Worm (Caenorhabditis elegans) whole organism, L1 larva: ENCODE data around the gene T05C12.8.

Experiments used
- C04F5.9 ChIP-seq: sonication (generic microtip); optimal IDR thresholded peaks from 2 replicates; lab custom pipeline; 2016; ENCODE audit warnings: missing genetic modification characterization, missing compliant biosample characterization
- C16A3.4 ChIP-seq: fragments of 150-350 bp; optimal IDR thresholded peaks from 2 replicates; lab custom pipeline; 2014; ENCODE audit warnings: missing biosample characterization, missing genetic modification characterization
- alr-1 ChIP-seq: fragments of 200-800 bp; sonication (Bioruptor generic); optimal IDR thresholded peaks from 2 replicates; lab custom pipeline; 2018; ENCODE audit warnings: borderline replicate concordance, mild to moderate bottlenecking, missing genetic modification characterization, missing compliant biosample characterization
- blmp-1 ChIP-seq: fragments of 150-350 bp; optimal IDR thresholded peaks from 2 replicates; lab custom pipeline; 2014; ENCODE audit warnings: missing biosample characterization, missing genetic modification characterization
- ceh-8 ChIP-seq: fragments of 200-800 bp; sonication (Bioruptor generic); optimal IDR thresholded peaks from 2 replicates; lab custom pipeline; 2018; ENCODE audit warnings: mild to moderate bottlenecking, missing genetic modification characterization, moderate library complexity, missing compliant biosample characterization
- ceh-88 ChIP-seq: fragments of 200-800 bp; sonication (Bioruptor generic); IDR thresholded peaks from 2 replicates; pipeline ENCODE4 v1.3.6; 2022; ENCODE audit warnings: missing genetic modification characterization, missing compliant biosample characterization
- ceh-90 ChIP-seq: sonication (generic microtip); optimal IDR thresholded peaks from 2 replicates; lab custom pipeline; 2016; ENCODE audit warnings: missing genetic modification characterization, missing compliant biosample characterization
- dpl-1 ChIP-seq, 3 experiments: fragments of 150-350 bp in 2 of 3; sonication (generic microtip) in 1 of 3; optimal IDR thresholded peaks; 2 replicates each; lab custom pipeline; 2014 to 2017; ENCODE audit warnings: missing biosample characterization in 3 of 3, missing genetic modification characterization in 3 of 3, missing genetic modification reagents in 3 of 3
- dsc-1 ChIP-seq: sonication (generic microtip); optimal IDR thresholded peaks from 2 replicates; lab custom pipeline; 2016; ENCODE audit warnings: mild to moderate bottlenecking, missing genetic modification characterization, missing compliant biosample characterization
- efl-1 ChIP-seq, 4 experiments: fragments of 150-350 bp; optimal IDR thresholded peaks in 3 of 4; peaks in 1 of 4; 1 replicate in 1 of 4; 2 replicates in 3 of 4; lab custom pipeline; 2014; ENCODE audit warnings: missing biosample characterization in 2 of 4, missing genetic modification characterization in 2 of 4, missing genetic modification reagents in 2 of 4
- efl-3 ChIP-seq: fragments of 200-800 bp; sonication (Bioruptor generic); optimal IDR thresholded peaks from 2 replicates; lab custom pipeline; 2018; ENCODE audit warnings: mild to moderate bottlenecking, missing genetic modification characterization, missing compliant biosample characterization
- egl-13 ChIP-seq: sonication (generic microtip); optimal IDR thresholded peaks from 2 replicates; lab custom pipeline; 2016; ENCODE audit warnings: missing genotype, missing genetic modification reagents, missing genetic modification characterization, missing compliant biosample characterization
- elt-2 ChIP-seq: sonication (generic microtip); optimal IDR thresholded peaks from 2 replicates; lab custom pipeline; 2016; ENCODE audit warnings: missing genetic modification characterization, mild to moderate bottlenecking, inconsistent platforms, missing compliant biosample characterization, missing genetic modification reagents
- ets-5 ChIP-seq: fragments of 200-800 bp; sonication (Bioruptor generic); IDR thresholded peaks from 2 replicates; pipeline ENCODE4 v1.3.6; 2022; ENCODE audit warnings: missing genetic modification characterization, missing compliant biosample characterization
- fkh-10 ChIP-seq: sonication (generic microtip); optimal IDR thresholded peaks from 2 replicates; lab custom pipeline; 2017; ENCODE audit warnings: missing biosample characterization, missing genetic modification reagents, missing genetic modification characterization
- fkh-8 ChIP-seq: sonication (generic microtip); optimal IDR thresholded peaks from 2 replicates; lab custom pipeline; 2016; ENCODE audit warnings: mild to moderate bottlenecking, missing genetic modification characterization, missing compliant biosample characterization
- irx-1 ChIP-seq: sonication (generic microtip); optimal IDR thresholded peaks from 2 replicates; lab custom pipeline; 2016; ENCODE audit warnings: missing genetic modification characterization, missing compliant biosample characterization
- lin-15B ChIP-seq: fragments of 150-350 bp; sonication (generic microtip); optimal IDR thresholded peaks from 3 replicates; lab custom pipeline; 2014; ENCODE audit warnings: missing biosample characterization, missing genetic modification characterization
- lin-35 ChIP-seq, 2 experiments: fragments of 150-350 bp; optimal IDR thresholded peaks; 2 replicates each; lab custom pipeline; 2014; ENCODE audit warnings: missing biosample characterization in 2 of 2, missing genetic modification characterization in 2 of 2, missing genetic modification reagents in 2 of 2
- lin-39 ChIP-seq: fragments of 150-350 bp; optimal IDR thresholded peaks from 2 replicates; lab custom pipeline; 2014; ENCODE audit warnings: missing biosample characterization, missing genetic modification reagents, missing genetic modification characterization
- lir-3 ChIP-seq: sonication (generic microtip); optimal IDR thresholded peaks from 2 replicates; lab custom pipeline; 2016; ENCODE audit warnings: mild to moderate bottlenecking, missing genetic modification characterization, moderate library complexity, missing compliant biosample characterization; ENCODE audit not compliant: poor library complexity
- lsy-2 ChIP-seq, 2 experiments: fragments of 150-350 bp; optimal IDR thresholded peaks; 2 replicates each; lab custom pipeline; 2014; ENCODE audit warnings: missing biosample characterization in 2 of 2, missing genetic modification characterization in 2 of 2
- mab-9 ChIP-seq: fragments of 200-800 bp; sonication (Bioruptor generic); IDR thresholded peaks from 2 replicates; pipeline ENCODE4 v1.3.6; 2022; ENCODE audit warnings: missing genetic modification reagents, missing genetic modification characterization, missing compliant biosample characterization
- mdl-1 ChIP-seq, 2 experiments: fragments of 150-350 bp; optimal IDR thresholded peaks; 2 replicates each; lab custom pipeline; 2014 to 2017; ENCODE audit warnings: missing biosample characterization in 2 of 2, missing genetic modification characterization in 2 of 2, inconsistent platforms in 1 of 2
- mep-1 ChIP-seq: fragments of 150-350 bp; optimal IDR thresholded peaks from 2 replicates; lab custom pipeline; 2014; ENCODE audit warnings: missing biosample characterization, missing genetic modification characterization
- nhr-20 ChIP-seq: sonication (generic microtip); optimal IDR thresholded peaks from 2 replicates; lab custom pipeline; 2016; ENCODE audit warnings: mild to moderate bottlenecking, missing genetic modification characterization, missing compliant biosample characterization
- nhr-71 ChIP-seq: sonication (generic microtip); optimal IDR thresholded peaks from 2 replicates; lab custom pipeline; 2016; ENCODE audit warnings: mild to moderate bottlenecking, missing genetic modification characterization, moderate library complexity, missing compliant biosample characterization
- nhr-76 ChIP-seq: sonication (generic microtip); optimal IDR thresholded peaks from 2 replicates; lab custom pipeline; 2017; ENCODE audit warnings: missing biosample characterization, missing genetic modification characterization
- nhr-90 ChIP-seq: sonication (generic microtip); optimal IDR thresholded peaks from 2 replicates; lab custom pipeline; 2016; ENCODE audit warnings: mild to moderate bottlenecking, missing genetic modification characterization, missing compliant biosample characterization; ENCODE audit not compliant: poor library complexity
- pqm-1 ChIP-seq: sonication (generic microtip); optimal IDR thresholded peaks from 3 replicates; lab custom pipeline; 2017; ENCODE audit warnings: missing biosample characterization, missing genetic modification characterization
- skn-1 ChIP-seq: fragments of 150-350 bp; optimal IDR thresholded peaks from 2 replicates; lab custom pipeline; 2014; ENCODE audit warnings: missing biosample characterization, missing genetic modification characterization
- snu-23 ChIP-seq: sonication (generic microtip); optimal IDR thresholded peaks from 2 replicates; lab custom pipeline; 2016; ENCODE audit warnings: missing genetic modification characterization, missing compliant biosample characterization
- vab-15 ChIP-seq: sonication (generic microtip); optimal IDR thresholded peaks from 2 replicates; lab custom pipeline; 2017; ENCODE audit warnings: missing genotype, mild to moderate bottlenecking, missing genetic modification characterization, missing compliant biosample characterization
- zip-4 ChIP-seq: fragments of 200-800 bp; sonication (Bioruptor generic); optimal IDR thresholded peaks from 2 replicates; lab custom pipeline; 2018; ENCODE audit warnings: mild to moderate bottlenecking, missing genetic modification characterization, moderate library complexity, missing compliant biosample characterization

The T05C12.8 gene

ce11 chrII:8190455-8190854 is at the start of gene T05C12.8:
T05C12.8 (minus strand) TSS chrII:8190555.
- TF ChIP-seq fkh-8 (tag; lab: Kevin White, UChicago) (peak; percentile 85), ets-5 (no peak)

- TF ChIP-seq C16A3.4 (tag; lab: Kevin White, UChicago) (no peak), ceh-88 (no peak), mab-9 (GFP tag; lab: Robert Waterston, UW) (no peak), lin-15B (no peak), zip-4 (no peak)
These were observed 47.8 kb upstream of the T05C12.8 start, which contains the start of gene nlp-5 for ce11 chrII:8238155-8238554. nlp-5 (plus strand) TSS chrII:8238455.

ce11 chrII:8232489-8232888 is 42.1 kb upstream of the T05C12.8 start, which contains the start of gene M110.7:
M110.7 (plus strand) TSS chrII:8232789.
- no peak for TF ChIP-seq nhr-71 (tag; lab: Kevin White, UChicago)
- no peak for TF ChIP-seq irx-1 (tag; lab: Kevin White, UChicago)

- TF ChIP-seq C04F5.9 (tag; lab: Kevin White, UChicago) (no peak), alr-1 (tag; lab: Kevin White, UChicago) (no peak), efl-3 (GFP tag; lab: Kevin White, UChicago) (no peak), nhr-71 (tag; lab: Kevin White, UChicago) (no peak), egl-13 (tag; lab: Kevin White, UChicago) (no peak), nhr-76 (tag; lab: Kevin White, UChicago) (no peak), lin-39 (tag; lab: Kevin White, UChicago) (no peak), lir-3 (no peak), fkh-8 (tag; lab: Kevin White, UChicago) (no peak), vab-15 (tag; lab: Kevin White, UChicago) (no peak), dpl-1 (GFP tag; optimal IDR thresholded peaks at IDR 0.05; lab: Kevin White, UChicago) (no peak), ceh-90 (tag; lab: Kevin White, UChicago) (no peak), skn-1 (tag; lab: Kevin White, UChicago) (no peak), mab-9 (GFP tag; lab: Robert Waterston, UW) (no peak)
These were observed 40.6 kb upstream of the T05C12.8 start, which contains the start of gene M110.9 for ce11 chrII:8230976-8231375. M110.9 (plus strand) TSS chrII:8231276.

- TF ChIP-seq nhr-90 (peak; percentile 23), mdl-1 (tag; optimal IDR thresholded peaks at IDR 0.05; lab: Kevin White, UChicago) (peak in 1 of 2 experiments; percentile 29), pqm-1 (tag; lab: Kevin White, UChicago) (peak; percentile 10), nhr-20 (tag; lab: Kevin White, UChicago) (peak; percentile 47), dsc-1 (no peak), blmp-1 (tag; lab: Kevin White, UChicago) (peak; percentile 23), lin-35 (GFP tag; optimal IDR thresholded peaks at IDR 0.05; lab: Kevin White, UChicago) (peak in 1 of 2 experiments; percentile 16), mep-1 (tag; lab: Kevin White, UChicago) (peak; percentile 40), ceh-8 (no peak), efl-1 (optimal IDR thresholded peaks at IDR 0.05; lab: Kevin White, UChicago) (peak in 1 of 2 experiments; percentile 1), efl-1 (GFP tag; optimal IDR thresholded peaks at IDR 0.05 in 1 of 2; lab: Kevin White, UChicago) (no peak), nhr-71 (tag; lab: Kevin White, UChicago) (peak; percentile 42), snu-23 (GFP tag; lab: Kevin White, UChicago) (peak; percentile 9), lsy-2 (tag; optimal IDR thresholded peaks at IDR 0.05; lab: Kevin White, UChicago) (peak in 1 of 2 experiments; percentile 41), fkh-10 (no peak), elt-2 (tag; lab: Kevin White, UChicago) (peak; percentile 93)
These were observed 36.1 kb upstream of the T05C12.8 start for ce11 chrII:8226475-8226874.
